Fruit fly (Drosophila melanogaster) Kc167 (cell line): Measurements from ENCODE around the gene Lrpprc2.

ENCODE experiments used
- Myc ChIP-seq: fragments of >200 bp; optimal IDR thresholded peaks from 2 replicates; lab custom pipeline; 2017; ENCODE audit warnings: missing external identifiers
- Sin3A ChIP-seq: fragments of >200 bp; optimal IDR thresholded peaks from 2 replicates; lab custom pipeline; 2018; ENCODE audit warnings: missing external identifiers
- h ChIP-seq: fragments of >200 bp; optimal IDR thresholded peaks from 3 replicates; lab custom pipeline; 2018; ENCODE audit warnings: missing external identifiers
- insv ChIP-seq: fragments of >200 bp; optimal IDR thresholded peaks from 3 replicates; lab custom pipeline; 2018; ENCODE audit warnings: missing external identifiers
- psq ChIP-seq: fragments of >200 bp; optimal IDR thresholded peaks from 2 replicates; lab custom pipeline; 2017; ENCODE audit warnings: missing external identifiers
- ttk ChIP-seq: sonication (Bioruptor generic); optimal IDR thresholded peaks from 2 replicates; lab custom pipeline; 2017; ENCODE audit warnings: missing external identifiers

The Lrpprc2 gene

DNA sequence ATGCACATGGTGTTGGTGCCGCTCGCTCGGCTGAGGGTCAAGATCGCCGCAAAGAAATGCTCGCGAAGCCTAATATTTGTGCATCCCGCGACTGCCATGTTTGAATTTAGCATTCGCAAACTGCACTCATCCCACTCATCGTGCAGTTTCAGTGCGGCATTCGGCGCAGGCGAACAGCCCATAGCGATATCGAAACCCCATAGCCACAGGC is 6.9 kb upstream of the Lrpprc2 start, which contains the start of gene CG14778:
TSS of gene CG14778 (plus strand) at position 112 of the 211 bp plus-strand sequence.
- TF ChIP-seq ttk (lab: Kevin White, UChicago) (no peak), h (no peak), Myc (lab: Kevin White, UChicago) (no peak), psq (lab: Kevin White, UChicago) (no peak), Sin3A (lab: Kevin White, UChicago) (no peak), insv (lab: Kevin White, UChicago) (no peak)

DNA sequence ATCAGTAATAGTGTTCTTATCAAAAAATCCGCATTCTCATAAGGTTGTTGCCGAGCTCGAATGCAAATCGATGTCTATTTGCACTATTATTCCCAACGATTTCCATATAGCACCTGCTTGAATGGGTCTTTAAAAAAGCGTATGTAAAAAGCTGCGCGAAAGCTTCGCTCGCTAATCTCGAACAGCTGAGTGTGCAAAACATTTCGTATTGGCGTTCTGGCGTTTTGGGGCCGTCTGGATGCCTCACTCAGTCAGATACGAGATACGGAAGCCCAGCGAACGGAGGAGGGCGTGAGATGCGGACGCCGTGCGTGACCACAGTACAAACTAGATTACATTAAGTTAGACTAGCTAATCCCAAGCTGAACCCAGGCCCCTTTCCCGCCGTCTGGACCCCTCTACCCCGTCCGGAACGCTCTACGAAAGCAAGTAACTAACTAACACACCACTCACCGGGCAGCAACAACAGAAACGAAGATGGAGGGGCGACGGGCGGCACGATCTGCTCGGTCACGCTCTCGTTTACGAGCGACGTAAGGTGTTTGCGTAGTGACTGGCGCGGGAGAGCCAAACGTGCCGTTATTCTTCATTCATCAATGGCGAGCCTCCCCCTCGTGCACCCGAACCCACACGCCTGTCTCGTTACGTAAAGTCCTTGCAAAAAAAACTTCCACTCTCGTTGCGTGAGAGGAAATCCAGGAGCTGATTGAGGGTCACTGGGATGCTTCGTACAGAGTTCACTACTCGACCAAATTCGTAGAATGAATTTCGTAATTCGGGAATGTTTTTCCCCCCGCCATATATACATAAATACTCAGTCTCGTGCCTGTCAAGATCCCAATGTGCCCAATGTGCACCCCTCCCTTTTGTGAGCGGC is 6.3 kb upstream of the Lrpprc2 start:
- no peak for TF ChIP-seq psq (lab: Kevin White, UChicago)
- TF ChIP-seq h = no peak
- no peak for TF ChIP-seq ttk (lab: Kevin White, UChicago)
- TF ChIP-seq Myc (lab: Kevin White, UChicago) = no peak
- TF ChIP-seq insv (lab: Kevin White, UChicago) = no peak
- TF ChIP-seq Sin3A (lab: Kevin White, UChicago) = no peak

DNA sequence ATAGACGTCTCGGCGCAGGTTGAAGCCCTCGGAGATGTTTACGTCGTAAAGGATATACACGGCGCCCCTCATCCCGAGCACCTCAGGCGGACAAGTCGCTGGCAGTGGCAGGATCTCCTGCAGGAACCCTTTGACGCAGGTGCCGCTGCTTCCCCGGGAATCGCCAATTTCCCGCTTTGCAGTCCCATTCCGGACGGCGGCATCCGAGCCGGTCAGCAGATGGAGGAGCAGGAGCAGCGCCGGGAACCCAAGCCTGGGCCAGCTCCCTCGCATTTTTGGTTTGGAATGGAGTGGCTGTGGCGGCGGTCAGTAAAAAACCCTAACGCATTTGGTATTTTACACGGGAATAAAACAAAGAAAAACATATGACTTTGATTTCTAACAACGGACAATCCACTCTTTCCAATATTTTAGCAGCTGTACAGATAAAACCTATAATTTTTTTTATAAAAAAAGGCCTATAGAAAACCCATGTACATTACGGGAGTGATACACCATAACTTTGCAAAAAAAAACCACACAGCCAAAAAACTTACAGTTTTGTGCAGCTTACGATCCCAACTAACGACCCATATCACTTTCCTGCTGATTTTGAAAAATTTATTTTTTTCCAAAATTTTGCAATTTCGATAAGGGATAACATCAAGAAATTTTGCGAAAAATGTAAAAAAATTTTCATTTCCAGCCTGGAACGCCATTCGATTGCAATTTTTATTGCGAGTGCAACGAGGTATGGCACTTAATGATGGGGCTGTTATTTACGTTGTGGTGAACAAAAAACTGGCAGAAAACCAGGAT is 5.5 kb upstream of the Lrpprc2 start, which contains the start of the genes O-fut2 and CG14777:
TSS of gene O-fut2 (minus strand) at position 290 of the 798 bp plus-strand sequence.
TSS of gene CG14777 (plus strand) at position 428 of the 798 bp plus-strand sequence.
- TF ChIP-seq h (no peak), insv (lab: Kevin White, UChicago) (no peak)

DNA sequence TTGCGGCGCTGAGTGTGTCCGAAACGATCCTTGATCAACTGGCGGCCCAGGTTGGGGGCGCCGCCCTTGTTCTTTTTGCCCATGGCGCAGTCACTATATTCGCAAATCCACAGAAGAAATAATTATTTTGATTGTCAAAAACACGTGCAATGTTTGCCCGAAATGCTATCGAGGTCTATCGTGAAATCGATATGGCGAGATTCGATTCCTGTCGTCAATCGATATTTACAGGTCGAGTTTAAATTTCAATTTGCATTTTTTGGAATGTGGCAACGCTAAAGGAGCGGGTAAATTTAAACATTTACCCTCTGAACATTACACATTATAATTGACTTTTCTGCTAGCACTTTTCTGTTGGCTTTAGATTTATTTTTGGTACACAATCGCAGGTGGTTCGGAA is 3.6 kb upstream of the Lrpprc2 start, which contains the start of gene Ns3:
TSS of gene Ns3 (minus strand) at position 188 of the 400 bp plus-strand sequence.
- TF ChIP-seq psq (lab: Kevin White, UChicago) = no peak
- TF ChIP-seq Sin3A (lab: Kevin White, UChicago) = no peak
- TF ChIP-seq h = no peak
- TF ChIP-seq insv (lab: Kevin White, UChicago) = no peak
- no peak for TF ChIP-seq Myc (lab: Kevin White, UChicago)
- TF ChIP-seq ttk (lab: Kevin White, UChicago) = no peak

DNA sequence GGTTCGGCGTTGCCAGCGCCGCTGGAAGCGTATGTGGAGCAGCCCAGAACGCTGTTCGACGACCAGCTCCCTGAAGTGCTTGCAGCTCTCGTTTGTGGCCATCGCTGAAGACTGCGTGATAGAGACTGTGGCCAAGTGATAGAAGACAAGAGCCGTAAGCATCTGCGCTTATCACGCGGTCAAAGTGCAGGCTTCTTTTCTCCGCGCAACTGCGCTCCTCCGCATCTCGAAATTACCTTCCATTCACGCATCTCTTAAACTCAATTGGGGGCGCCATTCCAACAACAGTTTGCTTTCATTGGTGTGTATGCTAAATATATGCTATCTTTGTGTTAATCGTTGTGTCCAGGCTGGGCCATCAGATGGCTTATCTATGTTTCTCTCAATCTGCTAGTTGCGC is 1.1 kb upstream of the Lrpprc2 start, which contains the start of gene CG14787:
TSS of gene CG14787 (minus strand) at position 133 of the 400 bp plus-strand sequence.
- no peak for TF ChIP-seq psq (lab: Kevin White, UChicago)
- no peak for TF ChIP-seq Myc (lab: Kevin White, UChicago)
- TF ChIP-seq ttk (lab: Kevin White, UChicago) = no peak
- TF ChIP-seq insv (lab: Kevin White, UChicago) = no peak
- TF ChIP-seq Sin3A (lab: Kevin White, UChicago) = no peak
- no peak for TF ChIP-seq h

DNA sequence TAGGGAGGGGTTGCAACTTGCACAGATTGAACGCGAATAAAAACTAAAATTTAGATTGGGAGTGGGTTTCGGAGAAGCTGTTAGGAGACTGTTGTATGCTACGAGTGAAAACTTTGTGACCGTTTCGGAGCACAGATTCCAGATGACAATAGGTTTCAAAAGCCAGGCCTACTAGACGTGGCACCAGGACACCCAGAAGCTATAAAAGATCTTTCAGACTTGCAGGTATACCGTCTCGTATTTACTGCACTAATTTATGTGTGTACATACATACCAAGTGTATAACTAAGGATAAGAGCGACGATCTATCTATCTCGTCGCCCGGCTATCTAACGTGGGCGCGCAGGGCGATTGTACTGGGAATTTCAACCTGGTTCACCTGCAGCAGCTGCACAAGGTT is 3.5 kb downstream of the Lrpprc2 start, which contains the start of gene CG14785:
TSS of gene CG14785 (minus strand) at position 101 of the 400 bp plus-strand sequence.
- TF ChIP-seq psq (lab: Kevin White, UChicago) (no peak), Myc (lab: Kevin White, UChicago) (no peak), ttk (lab: Kevin White, UChicago) (no peak), insv (lab: Kevin White, UChicago) (no peak), h (no peak), Sin3A (lab: Kevin White, UChicago) (no peak)

DNA sequence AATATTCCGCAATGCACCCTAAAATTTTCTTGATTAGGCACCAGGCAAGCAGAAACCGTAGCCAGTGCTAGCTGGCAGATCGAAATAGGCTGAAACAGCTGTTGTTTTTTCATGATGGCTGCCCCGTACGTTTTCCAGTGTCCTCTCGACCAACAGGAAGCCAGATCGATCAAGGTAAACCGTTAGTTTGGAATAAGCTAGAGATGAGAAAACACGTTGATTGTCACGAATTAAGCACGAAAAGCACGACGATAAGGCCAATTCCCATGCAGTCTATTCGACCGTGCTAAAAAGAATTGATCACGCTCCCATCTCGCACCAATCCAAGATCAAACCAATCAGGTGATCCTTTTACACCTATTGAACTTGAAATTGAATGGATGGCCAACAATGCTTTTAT is 5.6 kb downstream of the Lrpprc2 start:
- no peak for TF ChIP-seq insv (lab: Kevin White, UChicago)
- TF ChIP-seq h = no peak
- TF ChIP-seq ttk (lab: Kevin White, UChicago) = no peak
- no peak for TF ChIP-seq Sin3A (lab: Kevin White, UChicago)
- TF ChIP-seq Myc (lab: Kevin White, UChicago) = no peak
- no peak for TF ChIP-seq psq (lab: Kevin White, UChicago)

DNA sequence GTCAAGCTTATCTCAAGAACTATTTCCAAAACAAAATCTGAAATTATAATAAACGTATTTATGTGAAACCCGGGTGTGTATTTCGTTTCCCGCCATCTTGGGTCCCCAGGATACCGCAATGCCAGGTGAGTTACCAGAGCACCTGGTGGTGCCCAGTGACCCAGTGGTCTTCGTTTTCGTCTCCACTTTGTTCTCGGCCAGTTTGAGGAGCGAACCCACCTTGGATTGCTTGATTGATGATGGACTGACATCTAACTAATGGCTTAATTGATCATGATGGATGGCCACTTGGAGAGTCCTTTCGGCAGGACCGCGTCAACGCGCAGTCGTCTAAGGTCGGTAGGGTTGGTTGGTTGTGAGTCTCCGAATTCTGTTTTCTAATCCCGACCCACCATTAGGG is 8.3 kb downstream of the Lrpprc2 start, which contains the start of gene Gr2a:
TSS of gene Gr2a (plus strand) at position 301 of the 400 bp plus-strand sequence.
- TF ChIP-seq Myc (lab: Kevin White, UChicago) = no peak
- TF ChIP-seq insv (lab: Kevin White, UChicago) = no peak
- no peak for TF ChIP-seq psq (lab: Kevin White, UChicago)
- TF ChIP-seq ttk (lab: Kevin White, UChicago) = no peak
- TF ChIP-seq Sin3A (lab: Kevin White, UChicago) = no peak
- TF ChIP-seq h = no peak

DNA sequence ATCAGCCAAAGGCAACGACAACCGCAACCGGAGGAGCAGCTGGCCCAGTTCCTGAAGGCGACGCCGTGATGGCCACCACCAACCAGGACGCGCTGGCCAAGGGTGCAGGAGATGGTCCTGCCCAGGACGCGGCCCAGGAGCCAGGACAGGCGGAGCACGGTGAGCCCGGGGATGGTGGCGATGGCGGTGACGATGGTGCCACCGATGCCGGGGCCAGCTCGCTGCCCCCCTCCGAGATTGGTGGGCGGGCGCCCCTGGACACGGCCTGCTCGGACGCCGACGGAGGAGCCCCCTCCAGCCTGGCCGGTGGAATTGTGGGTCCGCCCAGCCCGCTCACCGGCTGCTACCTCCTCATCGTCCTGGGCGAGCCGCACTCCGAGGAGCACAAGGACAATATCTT is 46.1 kb downstream of the Lrpprc2 start:
- TF ChIP-seq ttk (lab: Kevin White, UChicago) (no peak), h (no peak), insv (lab: Kevin White, UChicago) (no peak), Myc (lab: Kevin White, UChicago) (no peak), Sin3A (lab: Kevin White, UChicago) (no peak), psq (lab: Kevin White, UChicago) (no peak)

DNA sequence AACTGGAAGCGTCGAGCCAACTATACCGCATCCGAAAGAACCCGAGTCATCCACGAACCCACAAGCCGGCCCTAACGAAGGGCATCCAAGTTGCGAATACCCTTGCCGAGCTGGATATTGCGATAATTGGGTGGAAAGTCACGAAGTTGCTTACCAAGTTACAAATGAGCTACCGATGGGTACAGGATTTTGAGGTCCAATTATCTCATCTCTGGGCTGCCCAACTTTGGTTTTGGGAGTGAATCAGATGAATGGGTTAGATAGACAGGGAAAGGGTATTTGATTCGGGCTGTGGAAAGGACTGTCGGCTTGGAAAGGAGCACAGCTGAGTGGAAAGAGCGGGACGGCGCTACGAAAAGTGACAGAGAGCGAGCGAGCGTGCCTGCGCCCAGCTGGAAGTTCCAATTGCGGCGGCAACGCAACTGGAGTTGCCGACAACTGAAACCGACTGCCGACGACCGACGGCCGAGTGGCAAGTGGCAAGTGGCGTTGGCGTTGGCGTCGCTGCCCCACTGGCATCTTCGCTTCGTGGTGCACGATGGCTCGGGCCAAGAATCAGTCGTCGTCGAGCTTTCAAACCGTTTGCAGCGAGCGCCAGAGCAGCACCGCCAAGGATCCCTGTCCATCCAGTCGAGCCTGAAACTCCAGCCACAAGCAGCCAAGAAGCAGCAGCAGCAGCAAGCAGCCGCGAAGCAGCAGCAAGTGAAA is 49.0 kb downstream of the Lrpprc2 start:
- TF ChIP-seq Myc (lab: Kevin White, UChicago) (no peak), h (no peak), insv (lab: Kevin White, UChicago) (no peak), Sin3A (lab: Kevin White, UChicago) (no peak), psq (lab: Kevin White, UChicago) (no peak), ttk (lab: Kevin White, UChicago) (no peak)

DNA sequence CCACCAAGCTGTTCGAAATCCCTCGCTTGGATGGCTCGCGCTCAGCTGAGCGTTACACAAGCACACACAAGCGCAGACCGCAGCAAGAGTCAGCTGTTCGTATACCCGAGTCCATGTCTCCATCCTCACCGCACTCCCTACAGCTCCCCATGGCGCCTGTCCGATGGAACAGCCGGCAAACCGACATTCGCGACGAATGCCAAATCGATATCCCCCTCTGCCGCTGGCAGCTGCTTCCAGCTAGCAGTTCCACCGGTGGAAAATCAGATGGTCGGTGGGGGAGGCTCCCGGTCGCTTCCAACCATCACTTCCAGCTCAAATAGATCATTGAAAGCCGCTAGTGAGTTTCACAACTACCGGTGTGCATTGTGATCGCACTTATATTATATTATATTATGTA is 50.1 kb downstream of the Lrpprc2 start:
- TF ChIP-seq ttk (lab: Kevin White, UChicago) (no peak), Sin3A (lab: Kevin White, UChicago) (no peak), psq (lab: Kevin White, UChicago) (no peak), insv (lab: Kevin White, UChicago) (no peak), Myc (lab: Kevin White, UChicago) (no peak), h (no peak)
